Worm (Caenorhabditis elegans): Measurements from ENCODE around the gene Y43F8C.6.

DNA sequence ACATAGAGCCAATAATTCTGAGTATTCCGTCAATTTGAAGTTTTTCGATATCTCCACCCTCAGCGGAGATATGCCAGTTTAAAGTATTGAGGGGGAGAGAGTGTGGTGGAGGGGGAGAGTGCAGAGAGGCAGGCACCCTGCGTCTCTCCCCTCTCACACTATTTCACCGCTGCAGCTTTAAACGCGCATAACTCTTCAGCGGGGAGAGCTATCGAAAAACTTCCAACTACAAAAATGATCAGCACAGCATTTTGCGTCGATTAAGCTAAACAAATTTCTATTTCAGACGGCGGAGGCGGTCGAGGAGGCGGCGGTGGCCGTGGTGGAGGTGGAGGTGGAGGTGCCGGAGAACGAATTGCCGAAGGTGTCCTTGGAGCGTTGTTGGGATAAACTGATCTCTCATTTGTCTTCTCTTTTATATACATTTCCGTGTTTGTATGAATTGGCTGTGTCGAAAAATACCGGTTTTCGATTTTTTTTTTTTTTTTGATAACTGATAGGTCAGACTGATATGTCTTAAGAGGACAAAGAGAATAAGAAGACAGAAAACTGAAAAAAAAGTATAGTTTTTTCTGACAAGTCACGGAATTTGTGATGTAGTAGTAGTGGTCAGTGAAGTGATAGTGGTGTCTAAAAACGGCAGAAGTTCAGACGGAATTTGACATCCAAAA is 28.9 kb downstream of the Y43F8C.6 start:
- TF ChIP-seq dpff-1 (tag; optimal IDR thresholded peaks at IDR 0.05) = no peak
- no peak for TF ChIP-seq tbx-9 (tag; optimal IDR thresholded peaks at IDR 0.05; ENCODE audit: borderline replicate concordance)
- 0 out of 2 replicates have a peak, but pooled peaks have one; percentile 57 for TF ChIP-seq nhr-120 (GFP tag; IDR thresholded peaks at IDR 0.05)
- no peak for TF ChIP-seq attf-6 (GFP tag; IDR thresholded peaks at IDR 0.05)
- no peak for TF ChIP-seq ama-1 (optimal IDR thresholded peaks at IDR 0.05)
- TF ChIP-seq ama-1 (GFP tag; optimal IDR thresholded peaks at IDR 0.05) = no peak
- no peak for TF ChIP-seq nhr-179 (tag; optimal IDR thresholded peaks at IDR 0.05)
- TF ChIP-seq let-526 (GFP tag; IDR thresholded peaks at IDR 0.05) = no peak
- no peak for TF ChIP-seq ztf-22 (GFP tag; optimal IDR thresholded peaks at IDR 0.05)
- no peak for TF ChIP-seq pha-4 (tag; optimal IDR thresholded peaks at IDR 0.05)
- peak; percentile 5 for TF ChIP-seq somi-1 (GFP tag; optimal IDR thresholded peaks at IDR 0.05)

All from whole organism, young adult.